Fruit fly (Drosophila melanogaster) whole organism, embryonic: ENCODE data around the gene E2f2.

Source experiments
- Awh ChIP-seq: fragments of 200-800 bp; sonication (Bioruptor generic); IDR thresholded peaks from 2 replicates; pipeline ENCODE4, ENCODE4 v1.3.6; 2022; ENCODE audit warnings: missing biosample characterization, missing genetic modification characterization
- B-H1 ChIP-seq: fragments of 200-800 bp; sonication (Bioruptor generic); IDR thresholded peaks from 3 replicates; pipeline ENCODE4 v1.3.6; 2022; ENCODE audit warnings: missing biosample characterization, missing genetic modification characterization
- B-H2 ChIP-seq: fragments of 200-800 bp; sonication (Bioruptor generic); optimal IDR thresholded peaks from 2 replicates; lab custom pipeline; 2018; ENCODE audit warnings: missing biosample characterization, mild to moderate bottlenecking, missing genetic modification characterization
- Blimp-1 ChIP-seq: fragments of 200-800 bp; sonication (Bioruptor generic); optimal IDR thresholded peaks from 3 replicates; lab custom pipeline; 2018; ENCODE audit warnings: missing biosample characterization, missing genetic modification characterization, mild to moderate bottlenecking, moderate library complexity, missing genetic modification reagents
- CG10543 ChIP-seq: fragments of 200-800 bp; sonication (Bioruptor generic); optimal IDR thresholded peaks from 3 replicates; lab custom pipeline; 2017; ENCODE audit warnings: missing biosample characterization, mild to moderate bottlenecking, missing genetic modification characterization, moderate library complexity
- CG11504 ChIP-seq: fragments of 200-800 bp; sonication (Bioruptor generic); optimal IDR thresholded peaks from 3 replicates; lab custom pipeline; 2019; ENCODE audit warnings: missing biosample characterization, mild to moderate bottlenecking, missing genetic modification characterization, moderate library complexity
- CG13624 ChIP-seq: fragments of 200-800 bp; sonication (Bioruptor generic); optimal IDR thresholded peaks from 2 replicates; lab custom pipeline; 2016; ENCODE audit warnings: missing biosample characterization, missing genetic modification characterization
- CG14050 ChIP-seq: fragments of 200-800 bp; sonication (Bioruptor generic); IDR thresholded peaks from 3 replicates; pipeline ENCODE4 v1.3.6; 2022; ENCODE audit warnings: missing biosample characterization, missing genetic modification characterization
- CG14667 ChIP-seq: fragments of 200-800 bp; sonication (Bioruptor generic); IDR thresholded peaks from 2 replicates; pipeline ENCODE4 v1.3.6; 2022; ENCODE audit warnings: missing biosample characterization, missing genetic modification characterization
- CG1603 ChIP-seq: fragments of 200-800 bp; sonication (Bioruptor generic); optimal IDR thresholded peaks from 2 replicates; lab custom pipeline; 2019; ENCODE audit warnings: missing biosample characterization, mild to moderate bottlenecking, missing genetic modification characterization, moderate library complexity
- CG17359 ChIP-seq: fragments of 200-800 bp; sonication (Bioruptor generic); optimal IDR thresholded peaks from 3 replicates; lab custom pipeline; 2018; ENCODE audit warnings: missing biosample characterization, mild to moderate bottlenecking, missing genetic modification characterization, moderate library complexity
- CG18262 ChIP-seq: fragments of 200-800 bp; optimal IDR thresholded peaks from 3 replicates; lab custom pipeline; 2019; ENCODE audit warnings: missing biosample characterization, mild to moderate bottlenecking, missing genetic modification characterization, moderate library complexity
- CG2116 ChIP-seq: fragments of 200-800 bp; sonication (Bioruptor generic); optimal IDR thresholded peaks from 3 replicates; lab custom pipeline; 2018; ENCODE audit warnings: missing biosample characterization, mild to moderate bottlenecking, missing genetic modification characterization
- CG34224 ChIP-seq: fragments of 200-800 bp; sonication (Bioruptor generic); IDR thresholded peaks from 3 replicates; pipeline ENCODE4 v1.3.6; 2022; ENCODE audit warnings: missing biosample characterization, missing genetic modification characterization; ENCODE audit not compliant: partially characterized antibody
- CG6272 ChIP-seq: fragments of 200-800 bp; sonication (Bioruptor generic); IDR thresholded peaks from 2 replicates; pipeline ENCODE4 v1.3.6; 2022; ENCODE audit warnings: missing biosample characterization, missing genetic modification characterization
- CG6689 ChIP-seq: fragments of 200-800 bp; sonication (Bioruptor generic); IDR thresholded peaks from 2 replicates; pipeline ENCODE4 v1.3.6; 2022; ENCODE audit warnings: missing biosample characterization, missing genetic modification characterization
- CG7963 ChIP-seq: fragments of 200-800 bp; sonication (Bioruptor generic); IDR thresholded peaks from 3 replicates; pipeline ENCODE4 v1.3.6; 2022; ENCODE audit warnings: missing biosample characterization, missing genetic modification characterization; ENCODE audit not compliant: partially characterized antibody
- CG8478 ChIP-seq: fragments of >200 bp; optimal IDR thresholded peaks from 2 replicates; lab custom pipeline; 2018
- CG8924 ChIP-seq: fragments of 200-800 bp; optimal IDR thresholded peaks from 3 replicates; lab custom pipeline; 2019; ENCODE audit warnings: missing biosample characterization, mild to moderate bottlenecking, missing genetic modification characterization, moderate library complexity
- CG9797 ChIP-seq: fragments of 200-800 bp; sonication (Bioruptor generic); optimal IDR thresholded peaks from 3 replicates; lab custom pipeline; 2018; ENCODE audit warnings: missing biosample characterization, mild to moderate bottlenecking, missing genetic modification characterization
- CkIIα-i1 ChIP-seq: fragments of 200-800 bp; sonication (Bioruptor generic); IDR thresholded peaks from 2 replicates; pipeline ENCODE4 v1.3.6; 2022; ENCODE audit warnings: missing biosample characterization, missing genetic modification characterization
- ERR ChIP-seq: fragments of 200-800 bp; sonication (Bioruptor generic); optimal IDR thresholded peaks from 2 replicates; lab custom pipeline; 2016; ENCODE audit warnings: missing biosample characterization, missing genetic modification characterization
- Ets97D ChIP-seq: fragments of 200-800 bp; sonication (Bioruptor generic); optimal IDR thresholded peaks from 3 replicates; lab custom pipeline; 2016; ENCODE audit warnings: missing biosample characterization, missing genetic modification characterization
- Fer3 ChIP-seq: fragments of 200-800 bp; sonication (Bioruptor generic); optimal IDR thresholded peaks from 2 replicates; lab custom pipeline; 2018; ENCODE audit warnings: missing biosample characterization, mild to moderate bottlenecking, missing genetic modification characterization, moderate library complexity
- Gug ChIP-seq: fragments of 200-800 bp; sonication (Bioruptor generic); IDR thresholded peaks from 4 replicates; pipeline ENCODE4 v1.3.6; 2022; ENCODE audit warnings: missing biosample characterization, missing genetic modification characterization
- HLH4C ChIP-seq: fragments of 200-800 bp; sonication (Bioruptor generic); IDR thresholded peaks from 3 replicates; pipeline ENCODE4 v1.3.6; 2022; ENCODE audit warnings: missing biosample characterization, missing genetic modification characterization; ENCODE audit not compliant: partially characterized antibody
- Jarid2 ChIP-seq: fragments of 200-800 bp; sonication (Bioruptor generic); optimal IDR thresholded peaks from 3 replicates; lab custom pipeline; 2017; ENCODE audit warnings: mild to moderate bottlenecking, missing biosample characterization, missing genetic modification reagents, missing genetic modification characterization
- MBD-R2 ChIP-seq: fragments of 200-800 bp; sonication (Bioruptor generic); IDR thresholded peaks from 2 replicates; pipeline ENCODE4 v1.3.6; 2022; ENCODE audit warnings: missing biosample characterization, missing genetic modification characterization
- Pdp1 ChIP-seq, 2 experiments: fragments of 200-800 bp; sonication (Bioruptor generic); optimal IDR thresholded peaks; 3 replicates each; lab custom pipeline; 2016; ENCODE audit warnings: missing biosample characterization in 2 of 2, missing genetic modification characterization in 2 of 2, mild to moderate bottlenecking in 1 of 2, moderate library complexity in 1 of 2
- Sox100B ChIP-seq: fragments of 200-800 bp; sonication (Bioruptor generic); optimal IDR thresholded peaks from 3 replicates; lab custom pipeline; 2018; ENCODE audit warnings: missing biosample characterization, mild to moderate bottlenecking, missing genetic modification characterization
- Vsx1 ChIP-seq: fragments of 200-800 bp; sonication (Bioruptor generic); optimal IDR thresholded peaks from 2 replicates; lab custom pipeline; 2017; ENCODE audit warnings: missing biosample characterization, mild to moderate bottlenecking, missing genetic modification characterization, missing genetic modification reagents
- cas ChIP-seq: fragments of 200-800 bp; sonication (Bioruptor generic); IDR thresholded peaks from 2 replicates; pipeline ENCODE4 v1.3.6; 2022; ENCODE audit warnings: missing biosample characterization, missing genetic modification characterization
- chinmo ChIP-seq: fragments of 200-800 bp; sonication (Bioruptor generic); IDR thresholded peaks from 4 replicates; pipeline ENCODE4 v1.3.6; 2022; ENCODE audit warnings: missing biosample characterization, missing genetic modification characterization; ENCODE audit not compliant: partially characterized antibody
- chn ChIP-seq: fragments of 200-800 bp; sonication (Bioruptor generic); optimal IDR thresholded peaks from 2 replicates; lab custom pipeline; 2016; ENCODE audit warnings: missing biosample characterization, missing genetic modification characterization
- crp ChIP-seq, 2 experiments: fragments of 200-800 bp; sonication (Bioruptor generic); optimal IDR thresholded peaks; 2 replicates in 1 of 2; 3 replicates in 1 of 2; lab custom pipeline; 2017; ENCODE audit warnings: missing biosample characterization in 2 of 2, missing genetic modification characterization in 2 of 2, mild to moderate bottlenecking in 1 of 2, moderate library complexity in 1 of 2
- ems ChIP-seq: fragments of 200-800 bp; sonication (Bioruptor generic); optimal IDR thresholded peaks from 3 replicates; lab custom pipeline; 2016; ENCODE audit warnings: missing biosample characterization, missing genetic modification characterization
- gem ChIP-seq: fragments of 200-800 bp; sonication (Bioruptor generic); optimal IDR thresholded peaks from 2 replicates; lab custom pipeline; 2019; ENCODE audit warnings: missing biosample characterization, mild to moderate bottlenecking, missing genetic modification characterization, moderate library complexity
- gro ChIP-seq: fragments of 200-800 bp; sonication (Bioruptor generic); optimal IDR thresholded peaks from 2 replicates; lab custom pipeline; 2016; ENCODE audit warnings: missing biosample characterization, missing genetic modification characterization
- h ChIP-seq: fragments of >200 bp; optimal IDR thresholded peaks from 2 replicates; lab custom pipeline; 2017
- nerfin-2 ChIP-seq: fragments of 200-800 bp; sonication (Bioruptor generic); IDR thresholded peaks from 2 replicates; pipeline ENCODE4 v1.3.6; 2022; ENCODE audit warnings: missing biosample characterization, missing genetic modification characterization; ENCODE audit not compliant: partially characterized antibody
- pan ChIP-seq, 4 experiments: fragments of >200 bp in 3 of 4; fragments of 200-800 bp in 1 of 4; sonication (Bioruptor generic) in 1 of 4; optimal IDR thresholded peaks in 3 of 4; IDR thresholded peaks in 1 of 4; 2 replicates each; pipeline versions ENCODE4 v1.3.6 to Lab custom; 2017 to 2022; ENCODE audit warnings: missing biosample characterization in 2 of 4, missing genetic modification characterization in 2 of 4, mixed read lengths in 1 of 4
- phol ChIP-seq: fragments of 200-800 bp; sonication (Bioruptor generic); optimal IDR thresholded peaks from 3 replicates; lab custom pipeline; 2018; ENCODE audit warnings: missing biosample characterization, mild to moderate bottlenecking, missing genetic modification characterization, moderate library complexity
- prd ChIP-seq, 3 experiments: fragments of >200 bp in 2 of 3; fragments of 200-800 bp in 1 of 3; sonication (Bioruptor generic) in 1 of 3; optimal IDR thresholded peaks in 2 of 3; IDR thresholded peaks in 1 of 3; 2 replicates in 2 of 3; 3 replicates in 1 of 3; pipeline versions ENCODE4 v1.3.6 to Lab custom; 2017 to 2022; ENCODE audit warnings: missing biosample characterization in 1 of 3, missing genetic modification characterization in 1 of 3
- seq ChIP-seq: fragments of 200-800 bp; sonication (Bioruptor generic); IDR thresholded peaks from 2 replicates; pipeline ENCODE4 v1.3.6; 2022; ENCODE audit warnings: missing biosample characterization, missing genetic modification characterization
- slou ChIP-seq: fragments of 200-800 bp; sonication (Bioruptor generic); optimal IDR thresholded peaks from 3 replicates; lab custom pipeline; 2016; ENCODE audit warnings: missing biosample characterization, missing genetic modification characterization
- ssp ChIP-seq: fragments of 200-800 bp; sonication (Bioruptor generic); IDR thresholded peaks from 2 replicates; pipeline ENCODE4 v1.3.6; 2022; ENCODE audit warnings: missing biosample characterization, missing genetic modification characterization
- tna ChIP-seq: fragments of 200-800 bp; sonication (Bioruptor generic); IDR thresholded peaks from 2 replicates; pipeline ENCODE4 v1.3.6; 2022; ENCODE audit warnings: missing biosample characterization, missing genetic modification characterization; ENCODE audit not compliant: partially characterized antibody

The E2f2 gene

DNA sequence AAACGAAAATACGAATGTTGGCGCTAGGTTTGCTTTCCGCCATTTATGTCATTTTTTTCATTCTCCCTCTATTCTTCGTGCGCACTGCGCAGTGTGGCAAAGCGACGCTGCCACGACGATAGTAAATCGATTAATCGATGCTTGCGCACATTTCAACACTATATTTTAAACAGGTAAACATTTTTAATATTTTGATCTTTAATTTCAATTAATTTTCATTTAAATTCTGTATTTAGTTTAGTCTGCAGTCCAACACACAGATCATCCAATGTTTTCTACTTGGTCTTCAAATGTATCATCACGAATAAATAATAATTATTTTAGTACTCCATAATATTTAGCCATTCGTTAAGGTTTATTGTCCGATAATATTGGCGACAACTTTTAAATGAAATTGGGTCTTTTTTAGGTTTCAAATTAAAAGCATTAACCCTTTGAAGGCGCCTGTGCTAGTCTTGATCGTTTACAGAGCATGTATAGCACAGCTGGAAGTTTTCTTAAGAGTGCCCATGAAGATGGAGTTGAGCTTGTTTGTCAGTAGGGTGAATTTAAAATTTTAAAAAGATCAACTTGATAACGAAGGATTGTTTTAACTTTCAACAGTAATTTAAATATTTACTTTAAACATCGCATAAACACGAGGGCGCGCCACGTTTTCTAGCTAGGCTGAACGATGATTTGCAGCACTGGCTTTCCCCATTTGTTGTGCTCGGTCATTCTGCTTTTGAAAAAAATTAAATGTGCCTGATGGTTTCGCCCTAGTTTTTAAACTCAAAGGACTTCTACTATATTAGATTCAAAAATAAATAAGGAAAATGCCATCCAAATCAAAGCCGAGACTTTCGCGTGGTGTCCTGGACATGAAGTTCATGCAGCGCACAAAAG is at the start of gene E2f2, which contains the start of gene Mpp6 (continued):
- TF ChIP-seq Sox100B (GFP tag; lab: Kevin White, UChicago) (peak; percentile 36), pan (optimal IDR thresholded peaks at IDR 0.05; lab: Kevin White, UChicago) (no peak), pan (GFP tag; optimal IDR thresholded peaks at IDR 0.05 in 1 of 2, IDR thresholded peaks at IDR 0.05 in 1 of 2) (peak in 1 of 2 experiments; percentile 48), Pdp1 (GFP tag; optimal IDR thresholded peaks at IDR 0.05; lab: Kevin White, UChicago) (peak in 1 of 2 experiments; percentile 16), cas (peak; percentile 27; the same call in 1 of the 2 replicates), chn (GFP tag; lab: Kevin White, UChicago) (no peak), CG13624 (GFP tag; lab: Kevin White, UChicago) (peak; percentile 64), MBD-R2 (GFP tag; lab: Robert Waterston, UW) (peak; percentile 81), seq (GFP tag; lab: Robert Waterston, UW) (0 out of 2 replicates have a peak, but pooled peaks have one; percentile 25), gro (GFP tag; lab: Kevin White, UChicago) (peak; percentile 22), phol (peak; percentile 92), CG14050 (GFP tag; lab: Robert Waterston, UW) (no peak), CG11504 (peak; percentile 18), gem (tag; lab: Kevin White, UChicago) (no peak), prd (optimal IDR thresholded peaks at IDR 0.05; lab: Kevin White, UChicago) (no peak), prd (GFP tag; IDR thresholded peaks at IDR 0.05; lab: Robert Waterston, UW) (peak; percentile 54), ERR (GFP tag; lab: Kevin White, UChicago) (no peak), B-H1 (GFP tag; lab: Robert Waterston, UW) (no peak), h (no peak), CG8478 (no peak), HLH4C (GFP tag; lab: Robert Waterston, UW) (peak; percentile 77), tna (GFP tag; lab: Robert Waterston, UW) (peak; percentile 66), CG14667 (GFP tag; lab: Robert Waterston, UW) (no peak), Fer3 (tag; lab: Kevin White, UChicago) (no peak), nerfin-2 (GFP tag; lab: Robert Waterston, UW) (peak; percentile 71), CG6689 (0 out of 2 replicates have a peak, but pooled peaks have one; percentile 20), Vsx1 (GFP tag; lab: Kevin White, UChicago) (no peak), CG34224 (GFP tag; lab: Robert Waterston, UW) (peak; percentile 68), CG1603 (tag; lab: Kevin White, UChicago) (peak; percentile 60), Gug (peak; percentile 58; the same call in 2 of the 4 replicates), Jarid2 (GFP tag; lab: Kevin White, UChicago) (no peak), Blimp-1 (GFP tag; lab: Kevin White, UChicago) (no peak), CG2116 (GFP tag; lab: Kevin White, UChicago) (peak; percentile 62), CG17359 (tag; lab: Kevin White, UChicago) (peak; percentile 4), B-H2 (GFP tag; lab: Kevin White, UChicago) (peak; percentile 61), CG9797 (no peak), crp (GFP tag; optimal IDR thresholded peaks at IDR 0.05; lab: Kevin White, UChicago) (peak in 1 of 2 experiments; percentile 24), CG10543 (GFP tag; lab: Kevin White, UChicago) (no peak), CG18262 (tag; lab: Kevin White, UChicago) (no peak), CG6272 (peak; percentile 50; the same call in 1 of the 2 replicates), chinmo (GFP tag; lab: Robert Waterston, UW) (peak; percentile 80; the same call in 2 of the 4 replicates), CkIIα-i1 (GFP tag; lab: Robert Waterston, UW) (no peak), Awh (no peak), ssp (GFP tag; lab: Robert Waterston, UW) (no peak), slou (GFP tag; lab: Kevin White, UChicago) (no peak), CG7963 (peak; percentile 88), CG8924 (tag; lab: Kevin White, UChicago) (peak; percentile 13), ems (GFP tag; lab: Kevin White, UChicago) (no peak), Ets97D (GFP tag; lab: Kevin White, UChicago) (peak; percentile 58)
